Worm (Caenorhabditis elegans) whole organism, L3 larva: ENCODE results near the gene clc-23.

ENCODE experiments used
- ZK546.5 ChIP-seq: sonication (generic microtip); optimal IDR thresholded peaks from 2 replicates; lab custom pipeline; 2017; ENCODE audit warnings: missing biosample characterization, missing genetic modification characterization
- aly-2 ChIP-seq: fragments of 150-350 bp; optimal IDR thresholded peaks from 2 replicates; lab custom pipeline; 2014; ENCODE audit warnings: missing biosample characterization, missing genetic modification characterization
- ceh-28 ChIP-seq: fragments of 150-350 bp; optimal IDR thresholded peaks from 2 replicates; lab custom pipeline; 2014; ENCODE audit warnings: missing biosample characterization, missing genetic modification reagents, missing genetic modification characterization
- ceh-9 ChIP-seq: sonication (generic microtip); optimal IDR thresholded peaks from 2 replicates; lab custom pipeline; 2018; ENCODE audit warnings: missing biosample characterization, missing genetic modification characterization
- fkh-10 ChIP-seq: sonication (generic microtip); optimal IDR thresholded peaks from 2 replicates; lab custom pipeline; 2017; ENCODE audit warnings: missing biosample characterization, missing genetic modification reagents, missing genetic modification characterization
- fkh-2 ChIP-seq: fragments of 150-350 bp; optimal IDR thresholded peaks from 2 replicates; lab custom pipeline; 2014; ENCODE audit warnings: missing biosample characterization, missing genetic modification reagents, missing genetic modification characterization
- hmg-11 ChIP-seq: sonication (generic microtip); optimal IDR thresholded peaks from 2 replicates; lab custom pipeline; 2016; ENCODE audit warnings: missing genetic modification characterization, missing compliant biosample characterization
- jun-1 ChIP-seq: fragments of 150-350 bp; optimal IDR thresholded peaks from 2 replicates; lab custom pipeline; 2014; ENCODE audit warnings: missing biosample characterization, missing genetic modification reagents, missing genetic modification characterization
- lin-15B ChIP-seq: fragments of 150-350 bp; optimal IDR thresholded peaks from 2 replicates; lab custom pipeline; 2014; ENCODE audit warnings: missing biosample characterization, missing genetic modification characterization
- lin-39 ChIP-seq: fragments of 150-350 bp; optimal IDR thresholded peaks from 2 replicates; lab custom pipeline; 2018; ENCODE audit warnings: missing biosample characterization, missing genetic modification reagents, missing genetic modification characterization
- mdl-1 ChIP-seq: fragments of 150-350 bp; optimal IDR thresholded peaks from 2 replicates; lab custom pipeline; 2014; ENCODE audit warnings: missing biosample characterization, missing genetic modification characterization
- nfya-1 ChIP-seq: sonication (generic microtip); optimal IDR thresholded peaks from 2 replicates; lab custom pipeline; 2017; ENCODE audit warnings: missing genetic modification characterization, mild to moderate bottlenecking, missing compliant biosample characterization, antibody characterized with exemption, moderate library complexity; ENCODE audit not compliant: insufficient read depth
- nhr-12 ChIP-seq: fragments of 150-350 bp; optimal IDR thresholded peaks from 2 replicates; lab custom pipeline; 2014; ENCODE audit warnings: missing biosample characterization, missing genetic modification characterization
- nhr-23 ChIP-seq: fragments of 150-350 bp; optimal IDR thresholded peaks from 2 replicates; lab custom pipeline; 2014; ENCODE audit warnings: missing biosample characterization, missing genetic modification reagents, missing genetic modification characterization
- nhr-25 ChIP-seq: sonication (generic microtip); optimal IDR thresholded peaks from 2 replicates; lab custom pipeline; 2017; ENCODE audit warnings: missing biosample characterization, missing genetic modification characterization
- nhr-43 ChIP-seq: sonication (generic microtip); optimal IDR thresholded peaks from 2 replicates; lab custom pipeline; 2016; ENCODE audit warnings: mild to moderate bottlenecking, missing genetic modification characterization, missing compliant biosample characterization; ENCODE audit not compliant: poor library complexity, severe bottlenecking
- pha-4 ChIP-seq: fragments of 150-350 bp; optimal IDR thresholded peaks from 2 replicates; lab custom pipeline; 2014; ENCODE audit warnings: missing biosample characterization, missing genetic modification reagents, missing genetic modification characterization
- pqm-1 ChIP-seq: fragments of 150-350 bp; optimal IDR thresholded peaks from 2 replicates; lab custom pipeline; 2017; ENCODE audit warnings: missing biosample characterization, missing genetic modification characterization, inconsistent platforms
- sea-2 ChIP-seq: fragments of 150-350 bp; sonication (generic microtip); optimal IDR thresholded peaks from 4 replicates; lab custom pipeline; 2014; ENCODE audit warnings: missing biosample characterization, missing genetic modification reagents, missing genetic modification characterization
- skn-1 ChIP-seq: fragments of 150-350 bp; optimal IDR thresholded peaks from 2 replicates; lab custom pipeline; 2014; ENCODE audit warnings: missing biosample characterization, missing genetic modification characterization
- tbx-2 ChIP-seq: sonication (generic microtip); optimal IDR thresholded peaks from 2 replicates; lab custom pipeline; 2016; ENCODE audit warnings: mild to moderate bottlenecking, missing genetic modification characterization, missing compliant biosample characterization
- unc-39 ChIP-seq: sonication (generic microtip); optimal IDR thresholded peaks from 4 replicates; lab custom pipeline; 2017; ENCODE audit warnings: missing biosample characterization, missing genetic modification characterization
- unc-62 ChIP-seq: fragments of 150-350 bp; sonication (generic microtip); optimal IDR thresholded peaks from 4 replicates; lab custom pipeline; 2014; ENCODE audit warnings: missing biosample characterization, missing genetic modification reagents, missing genetic modification characterization
- zag-1 ChIP-seq: fragments of 150-350 bp; optimal IDR thresholded peaks from 2 replicates; lab custom pipeline; 2014; ENCODE audit warnings: missing biosample characterization, missing genetic modification characterization
- ztf-4 ChIP-seq: fragments of 150-350 bp; optimal IDR thresholded peaks from 2 replicates; lab custom pipeline; 2014; ENCODE audit warnings: missing biosample characterization, missing genetic modification characterization

clc-23 gene

ce11 chrIII:1054096-1054495 lies 33.3 kb downstream of the clc-23 start:
- TF ChIP-seq fkh-10 (GFP tag; lab: Kevin White, UChicago) (no peak), fkh-2 (no peak), ztf-4 (no peak), aly-2 (no peak), hmg-11 (tag; lab: Kevin White, UChicago) (peak; percentile 44), lin-39 (tag; lab: Kevin White, UChicago) (no peak), mdl-1 (tag; lab: Kevin White, UChicago) (no peak), nhr-23 (tag; lab: Kevin White, UChicago) (peak; percentile 83), unc-62 (GFP tag; lab: Kevin White, UChicago) (no peak), nhr-43 (tag; lab: Kevin White, UChicago) (no peak), nhr-25 (tag; lab: Kevin White, UChicago) (peak; percentile 13), nhr-12 (no peak)

- peak; percentile 85 for TF ChIP-seq ceh-28
Measured at ce11 chrIII:1056989-1057687, 36.4 kb downstream of the clc-23 start.

ce11 chrIII:1058074-1058473 lies 37.3 kb downstream of the clc-23 start:
- peak; percentile 94 for TF ChIP-seq ceh-28
- no peak for TF ChIP-seq lin-15B
- no peak for TF ChIP-seq nhr-25 (tag; lab: Kevin White, UChicago)
- TF ChIP-seq pha-4 = no peak
- no peak for TF ChIP-seq skn-1

- TF ChIP-seq pha-4 (no peak), pqm-1 (no peak), zag-1 (tag; lab: Kevin White, UChicago) (no peak), ceh-28 (peak; percentile 57)
Measured at ce11 chrIII:1058881-1059280, 38.1 kb downstream of the clc-23 start.

- TF ChIP-seq fkh-10 (GFP tag; lab: Kevin White, UChicago) (no peak), fkh-2 (no peak), nhr-12 (no peak), jun-1 (tag; lab: Kevin White, UChicago) (no peak), unc-62 (GFP tag; lab: Kevin White, UChicago) (no peak), ceh-9 (tag; lab: Kevin White, UChicago) (no peak), ZK546.5 (tag; lab: Kevin White, UChicago) (no peak), pqm-1 (no peak), tbx-2 (tag; lab: Kevin White, UChicago) (no peak), nfya-1 (tag; lab: Kevin White, UChicago) (no peak), unc-39 (tag; lab: Kevin White, UChicago) (no peak), mdl-1 (tag; lab: Kevin White, UChicago) (no peak), hmg-11 (tag; lab: Kevin White, UChicago) (no peak), aly-2 (no peak), sea-2 (no peak)
Measured at ce11 chrIII:1059961-1060360, 39.2 kb downstream of the clc-23 start, which contains the start of gene BE0003N10.6. Gene BE0003N10.6, minus strand, starts transcription at chrIII:1060061.
